Fruit fly (Drosophila melanogaster) whole organism: Measurements from ENCODE around the gene CG14300.

Experiments
- CG8478 ChIP-seq: fragments of >200 bp; optimal IDR thresholded peaks from 2 replicates; lab custom pipeline; 2018; ENCODE audit warnings: inconsistent platforms
- pan ChIP-seq: fragments of >200 bp; optimal IDR thresholded peaks from 2 replicates; lab custom pipeline; 2017

DNA sequence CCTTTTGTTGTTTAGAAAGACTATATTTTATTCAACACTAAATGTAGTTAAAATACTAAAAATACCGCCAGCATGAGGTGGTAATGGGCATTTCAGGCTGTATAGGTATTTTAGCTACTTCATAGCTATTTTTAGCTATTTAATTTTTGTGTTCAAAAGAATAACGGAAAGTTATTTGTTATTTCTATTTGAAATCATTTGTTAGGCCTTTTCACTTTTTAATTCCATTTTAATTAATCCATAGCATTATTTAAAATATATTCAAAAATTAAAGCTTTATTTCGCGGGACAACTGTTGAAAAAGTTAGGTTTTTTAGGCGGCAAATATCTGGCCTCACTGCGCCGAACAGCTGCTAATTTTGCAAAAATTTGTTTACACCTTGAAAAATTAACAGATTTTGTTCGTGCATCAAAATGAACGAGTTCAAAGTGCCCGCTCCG, 16.0 kb downstream of the CG14300 start, which contains the start of the genes dind and CG7706:
- TF ChIP-seq pan (lab: Kevin White, UChicago) = no peak
- no peak for TF ChIP-seq CG8478 (lab: Kevin White, UChicago)
